Worm (Caenorhabditis elegans) whole organism, late embryonic: ENCODE results near the gene pqn-70.
A peak's percentile ranks its signal among the peaks of the same experiment; 100 is the strongest.

Experiments
- C08G9.2 ChIP-seq: sonication (generic microtip); optimal IDR thresholded peaks from 2 replicates; lab custom pipeline; 2016; ENCODE audit warnings: mild to moderate bottlenecking, missing genetic modification characterization, moderate library complexity, missing compliant biosample characterization
- C38D4.7 ChIP-seq: fragments of 200-800 bp; sonication (Bioruptor generic); optimal IDR thresholded peaks from 2 replicates; lab custom pipeline; 2018; ENCODE audit warnings: mild to moderate bottlenecking, missing genetic modification characterization, moderate library complexity, missing compliant biosample characterization
- F13H6.1 ChIP-seq: sonication (generic microtip); optimal IDR thresholded peaks from 2 replicates; lab custom pipeline; 2016; ENCODE audit warnings: missing genetic modification characterization, missing compliant biosample characterization
- K02D7.2 ChIP-seq: sonication (generic microtip); optimal IDR thresholded peaks from 2 replicates; lab custom pipeline; 2017; ENCODE audit warnings: mild to moderate bottlenecking, missing genetic modification characterization, missing compliant biosample characterization
- T23F11.4 ChIP-seq: fragments of 200-800 bp; sonication (Bioruptor generic); optimal IDR thresholded peaks from 2 replicates; lab custom pipeline; 2018; ENCODE audit warnings: mild to moderate bottlenecking, missing genetic modification characterization, missing compliant biosample characterization
- ceh-31 ChIP-seq: sonication (generic microtip); optimal IDR thresholded peaks from 2 replicates; lab custom pipeline; 2016; ENCODE audit warnings: missing genetic modification characterization, missing compliant biosample characterization
- ceh-34 ChIP-seq: sonication (generic microtip); optimal IDR thresholded peaks from 2 replicates; lab custom pipeline; 2016; ENCODE audit warnings: mild to moderate bottlenecking, missing genetic modification characterization, missing compliant biosample characterization
- ceh-48 ChIP-seq: sonication (generic microtip); optimal IDR thresholded peaks from 2 replicates; lab custom pipeline; 2016; ENCODE audit warnings: missing genetic modification characterization, inconsistent platforms, missing compliant biosample characterization
- ceh-9 ChIP-seq: sonication (generic microtip); optimal IDR thresholded peaks from 2 replicates; lab custom pipeline; 2016; ENCODE audit warnings: mild to moderate bottlenecking, missing genetic modification characterization, inconsistent platforms, missing compliant biosample characterization
- che-1 ChIP-seq: sonication (generic microtip); optimal IDR thresholded peaks from 2 replicates; lab custom pipeline; 2016; ENCODE audit warnings: mild to moderate bottlenecking, missing genetic modification characterization, missing compliant biosample characterization
- dmd-4 ChIP-seq: sonication (generic microtip); optimal IDR thresholded peaks from 2 replicates; lab custom pipeline; 2016; ENCODE audit warnings: borderline replicate concordance, missing genetic modification characterization, missing compliant biosample characterization
- dve-1 ChIP-seq: sonication (generic microtip); optimal IDR thresholded peaks from 2 replicates; lab custom pipeline; 2017; ENCODE audit warnings: antibody characterized with exemption, mild to moderate bottlenecking, missing genetic modification characterization, missing compliant biosample characterization
- elt-2 ChIP-seq: sonication (generic microtip); optimal IDR thresholded peaks from 2 replicates; lab custom pipeline; 2016; ENCODE audit warnings: missing genetic modification reagents, missing genetic modification characterization, missing compliant biosample characterization
- elt-4 ChIP-seq: sonication (generic microtip); optimal IDR thresholded peaks from 2 replicates; lab custom pipeline; 2016; ENCODE audit warnings: missing genetic modification characterization, missing compliant biosample characterization
- ets-4 ChIP-seq: sonication (generic microtip); optimal IDR thresholded peaks from 2 replicates; lab custom pipeline; 2016; ENCODE audit warnings: missing genetic modification characterization, missing compliant biosample characterization
- fax-1 ChIP-seq: sonication (generic microtip); optimal IDR thresholded peaks from 2 replicates; lab custom pipeline; 2016; ENCODE audit warnings: missing genotype, missing genetic modification characterization, missing compliant biosample characterization
- fkh-10 ChIP-seq: fragments of 150-350 bp; optimal IDR thresholded peaks from 2 replicates; lab custom pipeline; 2014; ENCODE audit warnings: missing biosample characterization, missing genetic modification reagents, missing genetic modification characterization
- hlh-13 ChIP-seq: fragments of 200-800 bp; sonication (Bioruptor generic); optimal IDR thresholded peaks from 2 replicates; lab custom pipeline; 2018; ENCODE audit warnings: mild to moderate bottlenecking, missing genetic modification characterization, missing compliant biosample characterization
- hlh-15 ChIP-seq: sonication (generic microtip); optimal IDR thresholded peaks from 2 replicates; lab custom pipeline; 2016; ENCODE audit warnings: missing genetic modification characterization, missing compliant biosample characterization
- lim-6 ChIP-seq: sonication (generic microtip); optimal IDR thresholded peaks from 2 replicates; lab custom pipeline; 2016; ENCODE audit warnings: missing genetic modification characterization, missing compliant biosample characterization
- nhr-232 ChIP-seq: sonication (generic microtip); optimal IDR thresholded peaks from 2 replicates; lab custom pipeline; 2016; ENCODE audit warnings: missing genetic modification characterization, missing compliant biosample characterization
- npax-4 ChIP-seq: sonication (generic microtip); optimal IDR thresholded peaks from 2 replicates; lab custom pipeline; 2016; ENCODE audit warnings: missing genetic modification characterization, missing compliant biosample characterization
- pax-1 ChIP-seq: fragments of 150-350 bp; optimal IDR thresholded peaks from 2 replicates; lab custom pipeline; 2014; ENCODE audit warnings: missing biosample characterization, missing genetic modification characterization
- pros-1 ChIP-seq: fragments of 150-350 bp; optimal IDR thresholded peaks from 2 replicates; lab custom pipeline; 2014; ENCODE audit warnings: missing biosample characterization, missing genetic modification reagents, missing genetic modification characterization
- rnt-1 ChIP-seq: sonication (generic microtip); optimal IDR thresholded peaks from 2 replicates; lab custom pipeline; 2016; ENCODE audit warnings: missing genetic modification characterization, missing compliant biosample characterization
- sox-2 ChIP-seq: fragments of 200-800 bp; sonication (Bioruptor generic); IDR thresholded peaks from 2 replicates; pipeline ENCODE4 v1.3.6; 2022; ENCODE audit warnings: missing genetic modification reagents, missing genetic modification characterization, missing compliant biosample characterization
- tbx-2 ChIP-seq: sonication (generic microtip); optimal IDR thresholded peaks from 2 replicates; lab custom pipeline; 2016; ENCODE audit warnings: missing genetic modification characterization, missing compliant biosample characterization
- tbx-7 ChIP-seq: sonication (generic microtip); optimal IDR thresholded peaks from 2 replicates; lab custom pipeline; 2016; ENCODE audit warnings: missing genotype, missing genetic modification characterization, missing compliant biosample characterization
- ttx-3 ChIP-seq: sonication (generic microtip); optimal IDR thresholded peaks from 2 replicates; lab custom pipeline; 2016; ENCODE audit warnings: missing genetic modification reagents, missing genetic modification characterization, missing compliant biosample characterization
- unc-3 ChIP-seq, 2 experiments: fragments of 200-800 bp in 1 of 2; sonication (Bioruptor generic) in 1 of 2; sonication (generic microtip) in 1 of 2; conservative IDR thresholded peaks in 1 of 2; optimal IDR thresholded peaks in 1 of 2; 2 replicates each; pipeline versions ENCODE4 v1.3.6 to Lab custom; 2016 to 2022; ENCODE audit warnings: missing compliant biosample characterization in 2 of 2, missing genetic modification characterization in 2 of 2, missing genetic modification reagents in 1 of 2
- unc-42 ChIP-seq: sonication (generic microtip); optimal IDR thresholded peaks from 2 replicates; lab custom pipeline; 2016; ENCODE audit warnings: missing genotype, missing genetic modification characterization, missing compliant biosample characterization
- unc-55 ChIP-seq: sonication (generic microtip); optimal IDR thresholded peaks from 2 replicates; lab custom pipeline; 2017; ENCODE audit warnings: missing biosample characterization, missing genetic modification reagents, missing genetic modification characterization
- unc-86 ChIP-seq: sonication (generic microtip); optimal IDR thresholded peaks from 2 replicates; lab custom pipeline; 2016; ENCODE audit warnings: missing genetic modification characterization, missing compliant biosample characterization
- zip-5 ChIP-seq: sonication (generic microtip); optimal IDR thresholded peaks from 2 replicates; lab custom pipeline; 2016; ENCODE audit warnings: missing genetic modification characterization, missing compliant biosample characterization
- ztf-16 ChIP-seq: sonication (generic microtip); optimal IDR thresholded peaks from 2 replicates; lab custom pipeline; 2017; ENCODE audit warnings: missing genetic modification characterization, missing compliant biosample characterization

Gene pqn-70

ce11 chrV:11239187-11239725 lies 10.8 kb upstream of the pqn-70 start, which contains the start of the genes dvc-1 and ima-1 (continued):
- TF ChIP-seq unc-86 (tag; lab: Kevin White, UChicago), result peak; percentile 73
- TF ChIP-seq T23F11.4, result peak; percentile 22
- TF ChIP-seq dve-1 (tag; lab: Kevin White, UChicago), result peak; percentile 41
- peak; percentile 25 for TF ChIP-seq pax-1 (tag; lab: Kevin White, UChicago)
- TF ChIP-seq ceh-9 (tag; lab: Kevin White, UChicago), result no peak
- no peak for TF ChIP-seq elt-4 (tag; lab: Kevin White, UChicago)
- peak; percentile 90 for TF ChIP-seq elt-2 (tag; lab: Kevin White, UChicago)
- peak; percentile 68 for TF ChIP-seq zip-5 (tag; lab: Kevin White, UChicago)
- peak; percentile 76 for TF ChIP-seq rnt-1
- TF ChIP-seq ceh-48, result peak; percentile 27
- peak; percentile 40 for TF ChIP-seq hlh-13 (GFP tag; lab: Kevin White, UChicago)
- TF ChIP-seq unc-55 (GFP tag; lab: Kevin White, UChicago), result no peak
- peak; percentile 59 for TF ChIP-seq che-1
- peak; percentile 55; the same call in 1 of the 2 replicates for TF ChIP-seq unc-3 (GFP tag; conservative IDR thresholded peaks at IDR 0.05; lab: Robert Waterston, UW)
- TF ChIP-seq unc-3 (tag; optimal IDR thresholded peaks at IDR 0.05; lab: Kevin White, UChicago), result peak; percentile 68
- TF ChIP-seq ets-4, result peak; percentile 23
- peak; percentile 28 for TF ChIP-seq unc-42 (tag; lab: Kevin White, UChicago)
- TF ChIP-seq K02D7.2, result peak; percentile 62
- TF ChIP-seq dmd-4 (tag; lab: Kevin White, UChicago), result no peak
- peak; percentile 82 for TF ChIP-seq ceh-31 (tag; lab: Kevin White, UChicago)
- TF ChIP-seq ttx-3 (tag; lab: Kevin White, UChicago), result peak; percentile 75
- peak; percentile 77 for TF ChIP-seq tbx-2
- peak; percentile 46 for TF ChIP-seq sox-2 (GFP tag; lab: Robert Waterston, UW)
- TF ChIP-seq npax-4 (tag; lab: Kevin White, UChicago), result peak; percentile 41

ce11 chrV:11235876-11236275 lies 7.4 kb upstream of the pqn-70 start:
- TF ChIP-seq hlh-15 (tag; lab: Kevin White, UChicago), result no peak
- peak; percentile 94 for TF ChIP-seq elt-2 (tag; lab: Kevin White, UChicago)
- no peak for TF ChIP-seq C08G9.2 (tag; lab: Kevin White, UChicago)
- no peak for TF ChIP-seq ttx-3 (tag; lab: Kevin White, UChicago)
- no peak for TF ChIP-seq fkh-10

ce11 chrV:11234350-11234749 lies 5.8 kb upstream of the pqn-70 start, which contains the start of gene T19B10.5:
Gene T19B10.5 (plus strand): TSS chrV:11234650.
- no peak for TF ChIP-seq F13H6.1
- TF ChIP-seq hlh-13 (GFP tag; lab: Kevin White, UChicago), result no peak
- TF ChIP-seq C38D4.7 (GFP tag; lab: Kevin White, UChicago), result no peak
- no peak for TF ChIP-seq dve-1 (tag; lab: Kevin White, UChicago)
- no peak for TF ChIP-seq tbx-7
- TF ChIP-seq ets-4, result no peak
- no peak for TF ChIP-seq elt-2 (tag; lab: Kevin White, UChicago)
- TF ChIP-seq ceh-34 (tag; lab: Kevin White, UChicago), result no peak
- TF ChIP-seq pros-1 (tag; lab: Kevin White, UChicago), result no peak

ce11 chrV:11231177-11231576 lies 2.7 kb upstream of the pqn-70 start:
- TF ChIP-seq elt-2 (tag; lab: Kevin White, UChicago), result peak; percentile 8
- no peak for TF ChIP-seq ztf-16 (tag; lab: Kevin White, UChicago)
- TF ChIP-seq fax-1, result no peak
- TF ChIP-seq nhr-232, result no peak

- TF ChIP-seq lim-6 (tag; lab: Kevin White, UChicago) (no peak), unc-55 (GFP tag; lab: Kevin White, UChicago) (peak; percentile 81)
Measured at ce11 chrV:11225981-11226380, 2.5 kb downstream of the pqn-70 start, which contains the start of gene bgal-1. Gene bgal-1 (minus strand): TSS chrV:11226018.
